Worm (Caenorhabditis elegans): ENCODE results near the gene nas-16.

nas-16 gene

DNA sequence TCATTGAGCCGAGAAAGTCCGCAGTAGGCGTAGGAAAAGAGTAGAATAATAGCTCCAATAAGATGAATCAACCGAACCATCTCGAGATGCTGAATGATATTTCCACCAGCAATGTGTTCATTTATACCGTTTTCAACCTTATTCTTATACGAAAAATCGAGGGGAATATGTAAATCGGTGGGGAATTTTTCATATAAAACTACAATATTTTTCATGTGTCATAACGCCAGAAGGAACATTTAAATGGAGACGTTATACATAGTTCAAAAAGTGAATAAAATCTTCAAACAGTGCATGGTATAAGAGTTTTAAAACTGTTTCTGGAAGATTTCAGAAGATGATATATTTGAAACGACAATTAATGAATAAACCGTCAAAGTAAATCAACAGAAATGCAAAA, 10.5 kb downstream of the nas-16 start, which contains the start of gene nas-19:
TSS of gene nas-19 (minus strand) at position 101 of the 400 bp plus-strand sequence.
- TF ChIP-seq rnt-1 (tag; optimal IDR thresholded peaks at IDR 0.05) (no peak), nhr-85 (tag) (no peak), mab-9 (GFP tag; IDR thresholded peaks at IDR 0.05) (no peak), unc-86 (tag; optimal IDR thresholded peaks at IDR 0.05) (no peak), lin-35 (GFP tag; optimal IDR thresholded peaks at IDR 0.05) (no peak), ama-1 (optimal IDR thresholded peaks at IDR 0.05) (no peak)

DNA sequence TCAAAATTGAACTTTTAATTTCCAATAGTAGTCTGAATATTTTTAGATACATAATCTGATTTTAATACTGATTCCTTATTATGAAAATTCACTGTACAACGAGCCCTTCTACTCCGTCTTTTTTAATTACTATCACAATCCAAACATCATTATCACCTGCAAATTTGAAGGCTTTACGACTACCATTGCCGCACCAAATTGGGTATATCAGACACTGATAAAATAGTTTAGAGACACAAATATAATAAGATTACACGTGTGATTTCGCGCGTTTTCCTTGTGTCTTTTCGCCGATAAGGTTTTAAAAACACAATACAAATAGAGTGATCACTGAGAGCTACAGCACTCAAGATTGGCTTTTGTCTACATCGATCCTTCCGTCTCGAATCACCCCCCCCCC, 10.9 kb downstream of the nas-16 start:
- no peak for TF ChIP-seq lir-3 (tag; optimal IDR thresholded peaks at IDR 0.05; ENCODE audit: poor library complexity)
- TF ChIP-seq elt-2 (tag; optimal IDR thresholded peaks at IDR 0.05): peak; percentile 92
- peak; percentile 82 for TF ChIP-seq tlp-1 (tag; optimal IDR thresholded peaks at IDR 0.05)
- peak; percentile 74 for TF ChIP-seq pqm-1 (tag; optimal IDR thresholded peaks at IDR 0.05)

DNA sequence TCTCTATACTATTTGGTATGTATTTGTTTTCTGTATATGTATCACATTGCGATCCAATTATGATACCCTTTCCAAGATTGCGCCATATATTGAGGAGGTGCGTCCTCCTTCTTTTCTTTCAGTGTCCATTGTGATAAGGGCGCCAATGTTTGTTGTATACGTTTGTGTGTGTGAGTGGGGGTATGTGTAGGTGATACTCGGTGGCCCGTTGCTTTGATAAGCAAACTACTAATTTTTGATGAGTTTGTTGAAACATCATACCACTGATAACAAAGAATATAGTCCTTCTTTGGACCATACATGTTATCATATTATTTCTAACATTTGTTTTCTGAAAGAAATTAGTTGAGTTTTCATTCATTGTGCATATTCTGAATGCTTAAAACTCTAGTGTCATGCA, 11.6 kb downstream of the nas-16 start:
- TF ChIP-seq hlh-17 (GFP tag; optimal IDR thresholded peaks at IDR 0.05; ENCODE audit: borderline replicate concordance): no peak
- TF ChIP-seq fos-1 (tag; optimal IDR thresholded peaks at IDR 0.05): no peak
- no peak for TF ChIP-seq hpl-2 (GFP tag; optimal IDR thresholded peaks at IDR 0.05)
- peak in 1 of 2 experiments; percentile 20 for TF ChIP-seq lin-35 (GFP tag; optimal IDR thresholded peaks at IDR 0.05)
- TF ChIP-seq pqm-1 (tag; optimal IDR thresholded peaks at IDR 0.05): peak; percentile 52
- TF ChIP-seq elt-2 (tag; optimal IDR thresholded peaks at IDR 0.05): peak; percentile 90
- no peak for TF ChIP-seq sox-4 (tag; optimal IDR thresholded peaks at IDR 0.05)
- TF ChIP-seq nhr-85 (tag): no peak

DNA sequence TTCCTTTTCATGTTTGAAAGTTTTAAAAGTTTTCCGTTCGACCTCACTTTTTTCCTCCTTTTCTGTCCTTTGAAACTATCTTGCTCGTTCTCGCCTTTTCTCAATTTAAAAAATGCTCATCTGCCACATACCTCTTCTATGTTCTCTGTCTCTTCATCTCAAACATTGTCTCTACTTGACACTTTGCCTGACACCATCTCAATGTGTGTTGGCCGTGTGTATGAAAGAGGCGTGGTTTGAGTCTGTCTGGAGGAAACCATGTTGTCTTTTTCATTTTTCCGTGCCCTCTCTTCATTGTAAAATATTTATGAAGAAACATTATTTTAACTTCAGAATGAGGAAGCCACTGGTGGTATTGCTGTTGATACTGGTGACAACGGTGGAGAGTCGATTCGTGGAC, 15.1 kb downstream of the nas-16 start, which contains the start of gene K03B8.6:
TSS of gene K03B8.6 (plus strand) at position 334 of the 400 bp plus-strand sequence.
- TF ChIP-seq nhr-28 (tag; optimal IDR thresholded peaks at IDR 0.05) (no peak), ztf-11 (tag; optimal IDR thresholded peaks at IDR 0.05) (no peak), nhr-20 (tag; optimal IDR thresholded peaks at IDR 0.05) (no peak), sptf-1 (tag; optimal IDR thresholded peaks at IDR 0.05) (no peak), ets-5 (GFP tag; IDR thresholded peaks at IDR 0.05) (no peak), unc-130 (tag; optimal IDR thresholded peaks at IDR 0.05) (no peak), fkh-10 (GFP tag; optimal IDR thresholded peaks at IDR 0.05) (no peak), ceh-88 (GFP tag; IDR thresholded peaks at IDR 0.05) (no peak), nhr-47 (tag; optimal IDR thresholded peaks at IDR 0.05) (no peak), C04F5.9 (tag; optimal IDR thresholded peaks at IDR 0.05) (no peak), irx-1 (tag; optimal IDR thresholded peaks at IDR 0.05) (no peak)

DNA sequence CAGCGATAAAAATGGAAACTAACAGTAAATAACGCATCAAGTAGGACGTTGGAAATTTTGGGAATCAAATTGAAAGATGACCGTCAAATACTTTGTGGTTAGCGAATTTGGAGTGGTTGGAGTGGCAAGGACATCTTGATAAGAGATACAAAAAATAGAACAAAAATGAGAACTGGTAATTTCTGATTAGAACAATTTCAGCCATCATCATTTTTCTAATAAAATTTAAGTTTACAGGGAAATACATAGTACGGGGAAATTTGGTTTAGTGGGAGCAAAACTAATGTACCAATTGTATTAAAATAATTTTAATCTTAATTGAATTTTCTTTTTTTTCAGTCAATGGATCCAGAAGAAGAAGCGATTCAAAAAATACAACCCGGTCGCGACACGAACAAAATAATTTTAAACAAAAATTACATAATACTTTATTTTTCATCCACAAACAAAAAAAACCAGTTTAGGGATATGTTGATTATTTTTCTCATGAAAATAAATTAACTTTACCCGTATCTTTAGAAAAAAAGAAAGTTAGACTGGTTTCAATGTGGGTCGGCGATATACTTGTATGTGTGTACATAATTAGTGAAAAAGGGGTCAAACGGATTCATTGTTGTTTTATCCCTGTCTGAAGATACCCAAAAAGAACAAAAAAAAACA, 18.9 kb downstream of the nas-16 start, which contains the start of the genes K03B8.8 and grl-3:
TSS of gene K03B8.8 (minus strand) at position 101 of the 660 bp plus-strand sequence.
TSS of gene grl-3 (plus strand) at position 610 of the 660 bp plus-strand sequence.
- TF ChIP-seq sptf-1 (tag; optimal IDR thresholded peaks at IDR 0.05) (no peak), pqm-1 (tag; optimal IDR thresholded peaks at IDR 0.05) (no peak), ces-1 (GFP tag; optimal IDR thresholded peaks at IDR 0.05) (no peak), ceh-82 (tag; optimal IDR thresholded peaks at IDR 0.05) (no peak), unc-86 (tag; optimal IDR thresholded peaks at IDR 0.05) (no peak), sox-4 (tag; optimal IDR thresholded peaks at IDR 0.05) (no peak), snpc-4 (tag; optimal IDR thresholded peaks at IDR 0.05) (no peak), ceh-88 (GFP tag; IDR thresholded peaks at IDR 0.05) (no peak), ceh-8 (GFP tag; optimal IDR thresholded peaks at IDR 0.05) (no peak), dsc-1 (tag; optimal IDR thresholded peaks at IDR 0.05) (no peak), Y116A8C.19 (tag; optimal IDR thresholded peaks at IDR 0.05; ENCODE audit: borderline replicate concordance) (no peak), lir-3 (tag; optimal IDR thresholded peaks at IDR 0.05; ENCODE audit: poor library complexity) (no peak), zip-4 (GFP tag; optimal IDR thresholded peaks at IDR 0.05) (no peak)

Measured in whole organism, L1 larva.